Worm (Caenorhabditis elegans) whole organism, young adult: ENCODE results near the gene aexr-1.

ENCODE experiments used
- D2030.7 ChIP-seq: fragments of 200-800 bp; sonication (Bioruptor generic); IDR thresholded peaks from 2 replicates; pipeline ENCODE4 v1.3.6; 2022; ENCODE audit warnings: missing genetic modification reagents, missing genetic modification characterization, missing compliant biosample characterization
- F23B12.7 ChIP-seq: sonication (generic microtip); optimal IDR thresholded peaks from 2 replicates; lab custom pipeline; 2017; ENCODE audit warnings: missing genetic modification characterization, mild to moderate bottlenecking, missing compliant biosample characterization, antibody characterized with exemption, moderate library complexity; ENCODE audit not compliant: insufficient read depth
- F37B4.10 ChIP-seq: fragments of 200-800 bp; sonication (Bioruptor generic); IDR thresholded peaks from 2 replicates; pipeline ENCODE4 v1.3.6; 2022; ENCODE audit warnings: missing genetic modification characterization, missing compliant biosample characterization
- K11D2.4 ChIP-seq: fragments of 200-800 bp; sonication (Bioruptor generic); IDR thresholded peaks from 2 replicates; pipeline ENCODE4 v1.3.6; 2022; ENCODE audit warnings: missing genetic modification reagents, missing genetic modification characterization, missing compliant biosample characterization
- Y56A3A.18 ChIP-seq: fragments of 200-800 bp; sonication (Bioruptor generic); IDR thresholded peaks from 2 replicates; pipeline ENCODE4 v1.3.6; 2022; ENCODE audit warnings: missing genetic modification reagents, missing genetic modification characterization, missing compliant biosample characterization
- Y79H2A.3 ChIP-seq: fragments of 200-800 bp; sonication (Bioruptor generic); conservative IDR thresholded peaks from 2 replicates; pipeline ENCODE4 v1.3.6; 2022; ENCODE audit warnings: missing genetic modification reagents, missing genetic modification characterization, missing compliant biosample characterization
- Y95B8A.8 ChIP-seq: fragments of 200-800 bp; sonication (Bioruptor generic); IDR thresholded peaks from 2 replicates; pipeline ENCODE4 v1.3.6; 2022; ENCODE audit warnings: missing genetic modification reagents, missing genetic modification characterization, missing compliant biosample characterization
- akir-1 ChIP-seq: fragments of 200-800 bp; sonication (Bioruptor generic); optimal IDR thresholded peaks from 2 replicates; lab custom pipeline; 2018; ENCODE audit warnings: mild to moderate bottlenecking, missing genetic modification characterization, moderate library complexity, missing compliant biosample characterization
- aptf-2 ChIP-seq: fragments of 200-800 bp; sonication (Bioruptor generic); conservative IDR thresholded peaks from 2 replicates; pipeline ENCODE4 v1.3.6; 2022; ENCODE audit warnings: missing genetic modification reagents, missing genetic modification characterization, missing compliant biosample characterization
- athp-1 ChIP-seq: sonication (generic microtip); optimal IDR thresholded peaks from 2 replicates; lab custom pipeline; 2017; ENCODE audit warnings: mild to moderate bottlenecking, missing genetic modification characterization, missing compliant biosample characterization
- bed-1 ChIP-seq: fragments of 200-800 bp; sonication (Bioruptor generic); IDR thresholded peaks from 2 replicates; pipeline ENCODE4 v1.3.6; 2022; ENCODE audit warnings: missing genetic modification reagents, missing genetic modification characterization, missing compliant biosample characterization
- dox-1 ChIP-seq: fragments of 200-800 bp; sonication (Bioruptor generic); IDR thresholded peaks from 2 replicates; pipeline ENCODE4 v1.3.6; 2022; ENCODE audit warnings: missing genetic modification reagents, missing genetic modification characterization, missing compliant biosample characterization
- ekl-4 ChIP-seq: fragments of 200-800 bp; sonication (Bioruptor generic); IDR thresholded peaks from 2 replicates; pipeline ENCODE4 v1.3.6; 2022; ENCODE audit warnings: missing genetic modification reagents, missing genetic modification characterization, missing compliant biosample characterization
- ets-4 ChIP-seq: fragments of 200-800 bp; sonication (Bioruptor generic); optimal IDR thresholded peaks from 2 replicates; lab custom pipeline; 2018; ENCODE audit warnings: mild to moderate bottlenecking, missing genetic modification characterization, missing compliant biosample characterization
- gei-17 ChIP-seq: fragments of 200-800 bp; sonication (Bioruptor generic); optimal IDR thresholded peaks from 2 replicates; lab custom pipeline; 2018; ENCODE audit warnings: mild to moderate bottlenecking, missing genetic modification characterization, missing compliant biosample characterization
- hmg-20 ChIP-seq: fragments of 200-800 bp; sonication (Bioruptor generic); IDR thresholded peaks from 2 replicates; pipeline ENCODE4 v1.3.6; 2022; ENCODE audit warnings: missing genetic modification reagents, missing genetic modification characterization, missing compliant biosample characterization
- lag-1 ChIP-seq: fragments of 200-800 bp; sonication (Bioruptor generic); IDR thresholded peaks from 2 replicates; pipeline ENCODE4 v1.3.6; 2022; ENCODE audit warnings: missing genetic modification reagents, missing genetic modification characterization, missing compliant biosample characterization
- let-526 ChIP-seq: fragments of 200-800 bp; sonication (Bioruptor generic); IDR thresholded peaks from 2 replicates; pipeline ENCODE4 v1.3.6; 2022; ENCODE audit warnings: missing genetic modification reagents, missing genetic modification characterization, missing compliant biosample characterization
- lin-26 ChIP-seq: fragments of 200-800 bp; sonication (Bioruptor generic); IDR thresholded peaks from 2 replicates; pipeline ENCODE4 v1.3.6; 2022; ENCODE audit warnings: missing genetic modification reagents, missing genetic modification characterization, missing compliant biosample characterization
- lin-35 ChIP-seq, 3 experiments: fragments of 150-350 bp in 2 of 3; sonication (generic microtip) in 1 of 3; optimal IDR thresholded peaks; 2 replicates each; lab custom pipeline; 2014 to 2018; ENCODE audit warnings: missing biosample characterization in 3 of 3, missing genetic modification characterization in 3 of 3, missing genetic modification reagents in 3 of 3
- lsy-27 ChIP-seq: sonication (generic microtip); optimal IDR thresholded peaks from 2 replicates; lab custom pipeline; 2017; ENCODE audit warnings: missing genetic modification characterization, mild to moderate bottlenecking, missing compliant biosample characterization, antibody characterized with exemption, missing genotype, borderline replicate concordance; ENCODE audit not compliant: insufficient read depth
- madf-8 ChIP-seq: fragments of 200-800 bp; sonication (Bioruptor generic); conservative IDR thresholded peaks from 2 replicates; pipeline ENCODE4 v1.3.6; 2022; ENCODE audit warnings: missing genetic modification reagents, missing genetic modification characterization, missing compliant biosample characterization
- mel-28 ChIP-seq: sonication (generic microtip); optimal IDR thresholded peaks from 2 replicates; lab custom pipeline; 2016; ENCODE audit warnings: borderline replicate concordance, mild to moderate bottlenecking, missing genetic modification characterization, missing compliant biosample characterization
- nhr-120 ChIP-seq: fragments of 200-800 bp; sonication (Bioruptor generic); IDR thresholded peaks from 2 replicates; pipeline ENCODE4 v1.3.6; 2022; ENCODE audit warnings: missing genetic modification characterization, missing compliant biosample characterization
- nhr-80 ChIP-seq: sonication (generic microtip); optimal IDR thresholded peaks from 2 replicates; lab custom pipeline; 2016; ENCODE audit warnings: missing genetic modification characterization, missing compliant biosample characterization
- rpc-1 ChIP-seq, 2 experiments: fragments of 150-350 bp in 1 of 2; sonication (generic microtip) in 1 of 2; optimal IDR thresholded peaks; 2 replicates each; lab custom pipeline; 2014 to 2018; ENCODE audit warnings: missing biosample characterization in 1 of 2, missing genetic modification characterization in 1 of 2, missing genetic modification reagents in 1 of 2, missing genotype in 1 of 2
- snpc-4 ChIP-seq, 5 experiments: fragments of 150-350 bp in 1 of 5; sonication (generic microtip) in 4 of 5; optimal IDR thresholded peaks; 2 replicates each; lab custom pipeline; 2014 to 2018; ENCODE audit warnings: missing genetic modification characterization in 5 of 5, missing biosample characterization in 3 of 5, antibody characterized with exemption in 2 of 5, mild to moderate bottlenecking in 2 of 5, missing compliant biosample characterization in 2 of 5, missing genotype in 2 of 5, moderate library complexity in 2 of 5, missing genetic modification reagents in 1 of 5
- tbp1 ChIP-seq: fragments of 200-800 bp; sonication (Bioruptor generic); optimal IDR thresholded peaks from 2 replicates; lab custom pipeline; 2018; ENCODE audit warnings: mild to moderate bottlenecking, missing genetic modification characterization, missing compliant biosample characterization
- unc-130 ChIP-seq: sonication (generic microtip); optimal IDR thresholded peaks from 2 replicates; lab custom pipeline; 2016; ENCODE audit warnings: missing genetic modification reagents, missing genetic modification characterization, missing compliant biosample characterization
- zim-3 ChIP-seq: sonication (generic microtip); optimal IDR thresholded peaks from 2 replicates; lab custom pipeline; 2017; ENCODE audit warnings: mild to moderate bottlenecking, missing genetic modification characterization, moderate library complexity, missing compliant biosample characterization
- ztf-22 ChIP-seq: fragments of 200-800 bp; sonication (Bioruptor generic); optimal IDR thresholded peaks from 2 replicates; lab custom pipeline; 2018; ENCODE audit warnings: mild to moderate bottlenecking, missing genetic modification characterization, moderate library complexity, missing compliant biosample characterization
- ztf-25 ChIP-seq: fragments of 200-800 bp; sonication (Bioruptor generic); IDR thresholded peaks from 2 replicates; pipeline ENCODE4 v1.3.6; 2022; ENCODE audit warnings: missing genetic modification reagents, missing genetic modification characterization, missing compliant biosample characterization
- ztf-3 ChIP-seq: fragments of 200-800 bp; sonication (Bioruptor generic); optimal IDR thresholded peaks from 2 replicates; lab custom pipeline; 2018; ENCODE audit warnings: mild to moderate bottlenecking, missing genetic modification characterization, missing compliant biosample characterization

Gene aexr-1

ce11 chrX:6631437-6631836 lies 3.6 kb downstream of the aexr-1 start, which contains the start of gene aexr-2 (continued):
- no peak for TF ChIP-seq hmg-20 (GFP tag; lab: Robert Waterston, UW)
- no peak for TF ChIP-seq tbp1 (GFP tag; lab: Kevin White, UChicago)
- TF ChIP-seq F37B4.10 (GFP tag; lab: Robert Waterston, UW) = no peak
- no peak for TF ChIP-seq bed-1 (GFP tag; lab: Robert Waterston, UW)

ce11 chrX:6630645-6631044 lies 4.4 kb downstream of the aexr-1 start:
- TF ChIP-seq D2030.7 (GFP tag; lab: Robert Waterston, UW) = no peak
- TF ChIP-seq mel-28 = no peak
- no peak for TF ChIP-seq Y56A3A.18 (GFP tag; lab: Robert Waterston, UW)
- TF ChIP-seq Y95B8A.8 (GFP tag; lab: Robert Waterston, UW) = no peak
- no peak for TF ChIP-seq F23B12.7
- TF ChIP-seq lsy-27 (tag; lab: Kevin White, UChicago) = no peak
- no peak for TF ChIP-seq K11D2.4 (GFP tag; lab: Robert Waterston, UW)
- TF ChIP-seq lin-35 (GFP tag; optimal IDR thresholded peaks at IDR 0.05; lab: Kevin White, UChicago) = no peak
- TF ChIP-seq madf-8 (GFP tag; lab: Robert Waterston, UW) = no peak
- no peak for TF ChIP-seq Y79H2A.3
- no peak for TF ChIP-seq bed-1 (GFP tag; lab: Robert Waterston, UW)
- TF ChIP-seq lin-26 (GFP tag; lab: Robert Waterston, UW) = no peak
- no peak for TF ChIP-seq let-526 (GFP tag; lab: Robert Waterston, UW)
- TF ChIP-seq gei-17 (GFP tag; lab: Kevin White, UChicago) = no peak
- TF ChIP-seq unc-130 = no peak
- TF ChIP-seq zim-3 = no peak
- no peak for TF ChIP-seq dox-1
- no peak for TF ChIP-seq ztf-3 (GFP tag; lab: Kevin White, UChicago)
- TF ChIP-seq akir-1 = no peak
- no peak for TF ChIP-seq ekl-4
- TF ChIP-seq, all 124 proteins: peak for 0

- TF ChIP-seq lag-1 (no peak), ets-4 (peak; percentile 17), ztf-25 (GFP tag; lab: Robert Waterston, UW) (no peak), F37B4.10 (GFP tag; lab: Robert Waterston, UW) (0 out of 2 replicates have a peak, but pooled peaks have one; percentile 58)
Measured at ce11 chrX:6625275-6625674, 9.8 kb downstream of the aexr-1 start.

- no peak for TF ChIP-seq athp-1 (tag; lab: Kevin White, UChicago)
- TF ChIP-seq nhr-80 = no peak
- no peak for TF ChIP-seq snpc-4 (GFP tag; optimal IDR thresholded peaks at IDR 0.05; lab: Kevin White, UChicago)
- TF ChIP-seq snpc-4 (tag; optimal IDR thresholded peaks at IDR 0.05; lab: Kevin White, UChicago) = no peak
- TF ChIP-seq K11D2.4 (GFP tag; lab: Robert Waterston, UW) = no peak
- no peak for TF ChIP-seq nhr-120 (GFP tag; lab: Robert Waterston, UW)
- no peak for TF ChIP-seq aptf-2
- TF ChIP-seq ztf-22 (GFP tag; lab: Kevin White, UChicago) = no peak
- no peak for TF ChIP-seq rpc-1 (optimal IDR thresholded peaks at IDR 0.05; lab: Kevin White, UChicago)
- TF ChIP-seq rpc-1 (tag; optimal IDR thresholded peaks at IDR 0.05; lab: Kevin White, UChicago) = no peak
Measured at ce11 chrX:6622552-6623236, 12.4 kb downstream of the aexr-1 start, which contains the start of gene clec-266. Gene clec-266, minus strand, starts transcription at chrX:6622915.
